Worm (Caenorhabditis elegans) whole organism, young adult: ENCODE data around the gene K08H2.7.

Experiments
- C17E4.6 ChIP-seq: fragments of 200-800 bp; sonication (Bioruptor generic); IDR thresholded peaks from 2 replicates; pipeline ENCODE4 v1.3.6; 2022; ENCODE audit warnings: missing genetic modification reagents, missing genetic modification characterization, missing compliant biosample characterization
- F57C9.4 ChIP-seq: sonication (generic microtip); optimal IDR thresholded peaks from 2 replicates; lab custom pipeline; 2017; ENCODE audit warnings: mild to moderate bottlenecking, missing genetic modification characterization, missing compliant biosample characterization
- Y67H2A.10 ChIP-seq: fragments of 200-800 bp; sonication (Bioruptor generic); conservative IDR thresholded peaks from 2 replicates; pipeline ENCODE4 v1.3.6; 2022; ENCODE audit warnings: missing genetic modification reagents, missing genetic modification characterization, missing compliant biosample characterization
- ama-1 ChIP-seq, 3 experiments: fragments of 150-350 bp in 1 of 3; sonication (generic microtip) in 2 of 3; optimal IDR thresholded peaks; 2 replicates each; lab custom pipeline; 2014 to 2018; ENCODE audit warnings: missing biosample characterization in 2 of 3, missing genetic modification characterization in 2 of 3, missing genetic modification reagents in 2 of 3
- ccch-3 ChIP-seq: fragments of 200-800 bp; sonication (Bioruptor generic); optimal IDR thresholded peaks from 2 replicates; lab custom pipeline; 2018; ENCODE audit warnings: mild to moderate bottlenecking, missing genetic modification characterization, missing compliant biosample characterization
- cebp-1 ChIP-seq, 2 experiments: fragments of 200-800 bp in 1 of 2; sonication (Bioruptor generic) in 1 of 2; sonication (generic microtip) in 1 of 2; IDR thresholded peaks in 1 of 2; optimal IDR thresholded peaks in 1 of 2; 2 replicates each; pipeline versions ENCODE4 v1.3.6 to Lab custom; 2017 to 2022; ENCODE audit warnings: missing compliant biosample characterization in 2 of 2, missing genetic modification characterization in 2 of 2, mild to moderate bottlenecking in 1 of 2, missing genetic modification reagents in 1 of 2, moderate library complexity in 1 of 2
- madf-3 ChIP-seq: fragments of 200-800 bp; sonication (Bioruptor generic); IDR thresholded peaks from 2 replicates; pipeline ENCODE4 v1.3.6; 2022; ENCODE audit warnings: missing genetic modification reagents, missing genetic modification characterization, missing compliant biosample characterization
- mel-28 ChIP-seq: sonication (generic microtip); optimal IDR thresholded peaks from 2 replicates; lab custom pipeline; 2016; ENCODE audit warnings: borderline replicate concordance, mild to moderate bottlenecking, missing genetic modification characterization, missing compliant biosample characterization
- mes-4 ChIP-seq: sonication (generic microtip); optimal IDR thresholded peaks from 2 replicates; lab custom pipeline; 2016; ENCODE audit warnings: missing genotype, missing genetic modification characterization, missing compliant biosample characterization
- pbrm-1 ChIP-seq: fragments of 200-800 bp; sonication (Bioruptor generic); IDR thresholded peaks from 2 replicates; pipeline ENCODE4 v1.3.6; 2022; ENCODE audit warnings: missing genetic modification reagents, missing genetic modification characterization, missing compliant biosample characterization
- pha-4 ChIP-seq: fragments of 150-350 bp; sonication (generic microtip); optimal IDR thresholded peaks from 2 replicates; lab custom pipeline; 2014; ENCODE audit warnings: missing biosample characterization, missing genetic modification reagents, missing genetic modification characterization
- snpc-4 ChIP-seq, 5 experiments: fragments of 150-350 bp in 1 of 5; sonication (generic microtip) in 4 of 5; optimal IDR thresholded peaks; 2 replicates each; lab custom pipeline; 2014 to 2018; ENCODE audit warnings: missing genetic modification characterization in 5 of 5, missing biosample characterization in 3 of 5, antibody characterized with exemption in 2 of 5, mild to moderate bottlenecking in 2 of 5, missing compliant biosample characterization in 2 of 5, missing genotype in 2 of 5, moderate library complexity in 2 of 5, missing genetic modification reagents in 1 of 5
- tlf-1 ChIP-seq: fragments of 200-800 bp; sonication (Bioruptor generic); optimal IDR thresholded peaks from 2 replicates; lab custom pipeline; 2018; ENCODE audit warnings: mild to moderate bottlenecking, missing genetic modification characterization, missing compliant biosample characterization
- ztf-28 ChIP-seq: fragments of 200-800 bp; sonication (Bioruptor generic); IDR thresholded peaks from 2 replicates; pipeline ENCODE4 v1.3.6; 2022; ENCODE audit warnings: missing genetic modification reagents, missing genetic modification characterization, missing compliant biosample characterization

ce11 chrX:13251914-13252434 lies 3.7 kb upstream of the K08H2.7 start, which contains the start of gene nhr-32:
- TF ChIP-seq C17E4.6 (GFP tag; lab: Robert Waterston, UW) (no peak), Y67H2A.10 (GFP tag; lab: Robert Waterston, UW) (no peak), ccch-3 (GFP tag; lab: Kevin White, UChicago) (no peak), mes-4 (tag; lab: Kevin White, UChicago) (no peak), F57C9.4 (tag; lab: Kevin White, UChicago) (no peak), mel-28 (no peak), madf-3 (no peak), tlf-1 (no peak), pbrm-1 (no peak), ama-1 (optimal IDR thresholded peaks at IDR 0.05; lab: Kevin White, UChicago) (no peak), ama-1 (GFP tag; optimal IDR thresholded peaks at IDR 0.05; lab: Kevin White, UChicago) (no peak), pha-4 (tag; lab: Kevin White, UChicago) (no peak), cebp-1 (GFP tag; IDR thresholded peaks at IDR 0.05; lab: Robert Waterston, UW) (no peak), cebp-1 (tag; optimal IDR thresholded peaks at IDR 0.05; lab: Kevin White, UChicago) (no peak), ztf-28 (GFP tag; lab: Robert Waterston, UW) (no peak), snpc-4 (GFP tag; optimal IDR thresholded peaks at IDR 0.05; lab: Kevin White, UChicago) (no peak), snpc-4 (tag; optimal IDR thresholded peaks at IDR 0.05; lab: Kevin White, UChicago) (no peak)
